Worm (Caenorhabditis elegans) whole organism, L3 larva: ENCODE data around the gene Y50D4A.6.

Experiments
- R02D3.7 ChIP-seq: fragments of 150-350 bp; optimal IDR thresholded peaks from 2 replicates; lab custom pipeline; 2014; ENCODE audit warnings: missing biosample characterization, missing genetic modification characterization
- ZK546.5 ChIP-seq: sonication (generic microtip); optimal IDR thresholded peaks from 2 replicates; lab custom pipeline; 2017; ENCODE audit warnings: missing biosample characterization, missing genetic modification characterization
- aly-2 ChIP-seq: fragments of 150-350 bp; optimal IDR thresholded peaks from 2 replicates; lab custom pipeline; 2014; ENCODE audit warnings: missing biosample characterization, missing genetic modification characterization
- ama-1 ChIP-seq: fragments of 150-350 bp; optimal IDR thresholded peaks from 2 replicates; lab custom pipeline; 2018
- ceh-16 ChIP-seq: sonication (generic microtip); optimal IDR thresholded peaks from 2 replicates; lab custom pipeline; 2017; ENCODE audit warnings: missing biosample characterization, missing genetic modification characterization
- ceh-28 ChIP-seq: fragments of 150-350 bp; optimal IDR thresholded peaks from 2 replicates; lab custom pipeline; 2014; ENCODE audit warnings: missing biosample characterization, missing genetic modification reagents, missing genetic modification characterization
- ceh-82 ChIP-seq: fragments of 150-350 bp; optimal IDR thresholded peaks from 2 replicates; lab custom pipeline; 2014; ENCODE audit warnings: missing biosample characterization, missing genetic modification characterization
- ceh-9 ChIP-seq: sonication (generic microtip); optimal IDR thresholded peaks from 2 replicates; lab custom pipeline; 2018; ENCODE audit warnings: missing biosample characterization, missing genetic modification characterization
- daf-12 ChIP-seq: fragments of 150-350 bp; optimal IDR thresholded peaks from 2 replicates; lab custom pipeline; 2014; ENCODE audit warnings: missing biosample characterization, missing genetic modification reagents, missing genetic modification characterization
- egl-27 ChIP-seq: sonication (generic microtip); optimal IDR thresholded peaks from 4 replicates; lab custom pipeline; 2017; ENCODE audit warnings: missing biosample characterization, missing genetic modification reagents, missing genetic modification characterization
- egl-5 ChIP-seq: fragments of 150-350 bp; optimal IDR thresholded peaks from 2 replicates; lab custom pipeline; 2017; ENCODE audit warnings: missing biosample characterization, missing genetic modification reagents, missing genetic modification characterization, inconsistent platforms
- elt-1 ChIP-seq: fragments of 150-350 bp; optimal IDR thresholded peaks from 2 replicates; lab custom pipeline; 2014; ENCODE audit warnings: missing biosample characterization, missing genetic modification characterization
- elt-2 ChIP-seq: sonication (generic microtip); optimal IDR thresholded peaks from 2 replicates; lab custom pipeline; 2016; ENCODE audit warnings: missing genetic modification reagents, mild to moderate bottlenecking, missing genetic modification characterization, missing compliant biosample characterization
- elt-3 ChIP-seq, 3 experiments: fragments of 150-350 bp in 1 of 3; sonication (generic microtip) in 2 of 3; optimal IDR thresholded peaks; 2 replicates in 2 of 3; 4 replicates in 1 of 3; lab custom pipeline; 2014 to 2017; ENCODE audit warnings: missing biosample characterization in 3 of 3, missing genetic modification characterization in 3 of 3
- eor-1 ChIP-seq, 2 experiments: fragments of 150-350 bp; optimal IDR thresholded peaks; 2 replicates each; lab custom pipeline; 2014 to 2018; ENCODE audit warnings: missing biosample characterization in 2 of 2, missing genetic modification characterization in 2 of 2
- fkh-10 ChIP-seq: sonication (generic microtip); optimal IDR thresholded peaks from 2 replicates; lab custom pipeline; 2017; ENCODE audit warnings: missing biosample characterization, missing genetic modification reagents, missing genetic modification characterization
- fkh-2 ChIP-seq: fragments of 150-350 bp; optimal IDR thresholded peaks from 2 replicates; lab custom pipeline; 2014; ENCODE audit warnings: missing biosample characterization, missing genetic modification reagents, missing genetic modification characterization
- fos-1 ChIP-seq: fragments of 150-350 bp; optimal IDR thresholded peaks from 2 replicates; lab custom pipeline; 2014; ENCODE audit warnings: missing biosample characterization, missing genetic modification characterization
- hmg-11 ChIP-seq: sonication (generic microtip); optimal IDR thresholded peaks from 2 replicates; lab custom pipeline; 2016; ENCODE audit warnings: missing genetic modification characterization, missing compliant biosample characterization
- jun-1 ChIP-seq: fragments of 150-350 bp; optimal IDR thresholded peaks from 2 replicates; lab custom pipeline; 2014; ENCODE audit warnings: missing biosample characterization, missing genetic modification reagents, missing genetic modification characterization
- lin-15B ChIP-seq: fragments of 150-350 bp; optimal IDR thresholded peaks from 2 replicates; lab custom pipeline; 2014; ENCODE audit warnings: missing biosample characterization, missing genetic modification characterization
- lin-39 ChIP-seq: fragments of 150-350 bp; optimal IDR thresholded peaks from 2 replicates; lab custom pipeline; 2018; ENCODE audit warnings: missing biosample characterization, missing genetic modification reagents, missing genetic modification characterization
- lsy-12 ChIP-seq: sonication (generic microtip); optimal IDR thresholded peaks from 2 replicates; lab custom pipeline; 2016; ENCODE audit warnings: mild to moderate bottlenecking, missing genetic modification characterization, missing compliant biosample characterization
- mdl-1 ChIP-seq: fragments of 150-350 bp; optimal IDR thresholded peaks from 2 replicates; lab custom pipeline; 2014; ENCODE audit warnings: missing biosample characterization, missing genetic modification characterization
- mml-1 ChIP-seq: fragments of 150-350 bp; sonication (generic microtip); optimal IDR thresholded peaks from 3 replicates; lab custom pipeline; 2014; ENCODE audit warnings: missing biosample characterization, missing genetic modification characterization
- nfya-1 ChIP-seq: sonication (generic microtip); optimal IDR thresholded peaks from 2 replicates; lab custom pipeline; 2017; ENCODE audit warnings: missing genetic modification characterization, mild to moderate bottlenecking, missing compliant biosample characterization, antibody characterized with exemption, moderate library complexity; ENCODE audit not compliant: insufficient read depth
- nhr-11 ChIP-seq: fragments of 150-350 bp; optimal IDR thresholded peaks from 2 replicates; lab custom pipeline; 2014; ENCODE audit warnings: missing biosample characterization, missing genetic modification characterization
- nhr-12 ChIP-seq: fragments of 150-350 bp; optimal IDR thresholded peaks from 2 replicates; lab custom pipeline; 2014; ENCODE audit warnings: missing biosample characterization, missing genetic modification characterization
- nhr-23 ChIP-seq: fragments of 150-350 bp; optimal IDR thresholded peaks from 2 replicates; lab custom pipeline; 2014; ENCODE audit warnings: missing biosample characterization, missing genetic modification reagents, missing genetic modification characterization
- nhr-237 ChIP-seq: fragments of 150-350 bp; optimal IDR thresholded peaks from 2 replicates; lab custom pipeline; 2014; ENCODE audit warnings: missing biosample characterization, missing genetic modification characterization
- nhr-25 ChIP-seq: sonication (generic microtip); optimal IDR thresholded peaks from 2 replicates; lab custom pipeline; 2017; ENCODE audit warnings: missing biosample characterization, missing genetic modification characterization
- nhr-28 ChIP-seq: fragments of 150-350 bp; optimal IDR thresholded peaks from 2 replicates; lab custom pipeline; 2014; ENCODE audit warnings: missing biosample characterization, missing genetic modification characterization
- nhr-43 ChIP-seq: sonication (generic microtip); optimal IDR thresholded peaks from 2 replicates; lab custom pipeline; 2016; ENCODE audit warnings: mild to moderate bottlenecking, missing genetic modification characterization, missing compliant biosample characterization; ENCODE audit not compliant: poor library complexity, severe bottlenecking
- nhr-67 ChIP-seq: fragments of 150-350 bp; optimal IDR thresholded peaks from 2 replicates; lab custom pipeline; 2014; ENCODE audit warnings: missing biosample characterization, missing genetic modification characterization
- nhr-76 ChIP-seq: fragments of 150-350 bp; sonication (generic microtip); optimal IDR thresholded peaks from 5 replicates; lab custom pipeline; 2014; ENCODE audit warnings: missing biosample characterization, missing genetic modification characterization
- nhr-77 ChIP-seq: fragments of 150-350 bp; optimal IDR thresholded peaks from 2 replicates; lab custom pipeline; 2014; ENCODE audit warnings: missing biosample characterization, missing genetic modification characterization
- pha-4 ChIP-seq: fragments of 150-350 bp; optimal IDR thresholded peaks from 2 replicates; lab custom pipeline; 2014; ENCODE audit warnings: missing biosample characterization, missing genetic modification reagents, missing genetic modification characterization
- pqm-1 ChIP-seq: fragments of 150-350 bp; optimal IDR thresholded peaks from 2 replicates; lab custom pipeline; 2017; ENCODE audit warnings: missing biosample characterization, missing genetic modification characterization, inconsistent platforms
- sea-2 ChIP-seq: fragments of 150-350 bp; sonication (generic microtip); optimal IDR thresholded peaks from 4 replicates; lab custom pipeline; 2014; ENCODE audit warnings: missing biosample characterization, missing genetic modification reagents, missing genetic modification characterization
- skn-1 ChIP-seq: fragments of 150-350 bp; optimal IDR thresholded peaks from 2 replicates; lab custom pipeline; 2014; ENCODE audit warnings: missing biosample characterization, missing genetic modification characterization
- snpc-4 ChIP-seq: fragments of 150-350 bp; optimal IDR thresholded peaks from 2 replicates; lab custom pipeline; 2014; ENCODE audit warnings: missing biosample characterization, missing genetic modification characterization
- tbx-2 ChIP-seq: sonication (generic microtip); optimal IDR thresholded peaks from 2 replicates; lab custom pipeline; 2016; ENCODE audit warnings: mild to moderate bottlenecking, missing genetic modification characterization, missing compliant biosample characterization
- unc-39 ChIP-seq: sonication (generic microtip); optimal IDR thresholded peaks from 4 replicates; lab custom pipeline; 2017; ENCODE audit warnings: missing biosample characterization, missing genetic modification characterization
- unc-62 ChIP-seq: fragments of 150-350 bp; sonication (generic microtip); optimal IDR thresholded peaks from 4 replicates; lab custom pipeline; 2014; ENCODE audit warnings: missing biosample characterization, missing genetic modification reagents, missing genetic modification characterization
- zag-1 ChIP-seq: fragments of 150-350 bp; optimal IDR thresholded peaks from 2 replicates; lab custom pipeline; 2014; ENCODE audit warnings: missing biosample characterization, missing genetic modification characterization
- ztf-11 ChIP-seq: fragments of 150-350 bp; optimal IDR thresholded peaks from 2 replicates; lab custom pipeline; 2014; ENCODE audit warnings: missing biosample characterization, missing genetic modification characterization
- ztf-4 ChIP-seq: fragments of 150-350 bp; optimal IDR thresholded peaks from 2 replicates; lab custom pipeline; 2014; ENCODE audit warnings: missing biosample characterization, missing genetic modification characterization

Gene Y50D4A.6

DNA sequence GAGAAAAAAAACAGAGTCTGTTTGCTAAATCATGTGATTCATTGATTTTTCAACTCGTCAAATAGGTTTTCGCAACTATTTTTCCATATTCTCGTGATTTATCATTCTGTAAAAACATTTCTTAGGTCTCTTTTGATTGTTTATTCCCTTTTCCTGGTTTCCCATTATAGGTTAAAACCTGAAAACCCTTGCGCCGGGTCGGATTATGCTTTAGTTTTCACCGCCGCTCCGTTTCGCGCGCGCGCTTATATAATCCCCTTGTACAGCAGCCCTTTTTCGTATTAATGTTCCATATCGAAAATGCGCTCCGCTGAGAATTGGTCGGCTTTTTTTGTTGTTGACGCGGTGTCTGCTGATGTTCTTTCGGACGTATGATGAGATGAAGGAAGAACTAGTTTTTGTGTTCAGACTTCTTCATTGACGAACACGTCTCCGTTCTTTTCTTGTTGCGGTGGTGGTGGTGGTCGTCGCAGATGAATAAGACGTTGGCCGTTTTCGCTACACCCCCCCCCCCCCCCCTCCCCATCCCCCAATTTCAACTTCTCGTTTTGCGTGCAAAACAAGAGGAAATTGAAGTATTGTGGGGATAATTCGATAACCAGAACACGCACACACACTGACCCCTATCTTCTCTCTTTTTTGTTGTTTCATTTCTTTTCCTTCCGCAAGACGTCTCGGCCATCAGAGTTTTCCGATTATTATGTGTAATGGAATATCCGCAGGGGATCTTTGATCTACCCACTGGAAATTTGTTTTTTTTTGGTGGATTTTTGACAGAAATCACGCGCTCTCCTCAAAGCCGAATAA lies 44.4 kb downstream of the Y50D4A.6 start:
- TF ChIP-seq nhr-43 (tag; lab: Kevin White, UChicago), result peak; percentile 42
- no peak for TF ChIP-seq unc-39 (tag; lab: Kevin White, UChicago)
- peak; percentile 19 for TF ChIP-seq snpc-4 (tag; lab: Kevin White, UChicago)
- TF ChIP-seq nhr-23 (tag; lab: Kevin White, UChicago), result peak; percentile 85
- TF ChIP-seq ceh-9 (tag; lab: Kevin White, UChicago), result no peak
- peak; percentile 75 for TF ChIP-seq ama-1
- peak; percentile 42 for TF ChIP-seq lin-15B (tag; lab: Kevin White, UChicago)
- TF ChIP-seq ceh-82 (tag; lab: Kevin White, UChicago), result no peak
- peak; percentile 46 for TF ChIP-seq nhr-25 (tag; lab: Kevin White, UChicago)
- TF ChIP-seq, all 47 proteins: peak for 6

DNA sequence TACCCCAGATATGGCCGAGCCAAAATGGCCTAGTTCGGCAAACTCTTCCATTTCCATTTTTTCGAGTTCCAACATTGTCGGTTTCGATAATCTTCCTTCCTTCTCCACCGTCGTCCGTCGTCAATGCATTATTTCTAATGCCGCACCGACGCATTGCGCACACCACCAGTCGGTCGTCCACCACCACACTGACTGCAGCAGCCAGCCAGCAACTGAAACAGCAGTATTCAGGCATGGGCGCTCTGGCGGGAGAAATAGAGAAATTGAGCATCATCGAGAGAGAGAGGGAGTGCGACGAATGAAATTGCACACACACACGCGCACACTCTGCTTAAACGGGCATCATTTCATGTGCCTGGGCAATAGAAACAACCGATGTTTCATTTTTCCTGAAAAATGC lies 45.1 kb downstream of the Y50D4A.6 start:
- TF ChIP-seq elt-2 (tag; lab: Kevin White, UChicago) (peak; percentile 50), unc-62 (GFP tag; lab: Kevin White, UChicago) (no peak), pha-4 (tag; lab: Kevin White, UChicago) (no peak), ZK546.5 (tag; lab: Kevin White, UChicago) (no peak), nhr-237 (tag; lab: Kevin White, UChicago) (no peak), ceh-82 (tag; lab: Kevin White, UChicago) (no peak), nhr-77 (tag; lab: Kevin White, UChicago) (no peak), egl-27 (tag; lab: Kevin White, UChicago) (peak; percentile 14), nfya-1 (tag; lab: Kevin White, UChicago) (peak; percentile 78), elt-3 (tag; optimal IDR thresholded peaks at IDR 0.05; lab: Kevin White, UChicago) (no peak), zag-1 (no peak), fos-1 (tag; lab: Kevin White, UChicago) (no peak), egl-5 (tag; lab: Kevin White, UChicago) (no peak), nhr-11 (tag; lab: Kevin White, UChicago) (no peak), sea-2 (no peak), ztf-11 (tag; lab: Kevin White, UChicago) (no peak), lin-15B (tag; lab: Kevin White, UChicago) (peak; percentile 35), eor-1 (tag; optimal IDR thresholded peaks at IDR 0.05; lab: Kevin White, UChicago) (no peak), jun-1 (tag; lab: Kevin White, UChicago) (no peak), ceh-9 (tag; lab: Kevin White, UChicago) (no peak), ama-1 (peak; percentile 59), unc-39 (tag; lab: Kevin White, UChicago) (no peak), ceh-28 (tag; lab: Kevin White, UChicago) (no peak), mml-1 (tag; lab: Kevin White, UChicago) (no peak), tbx-2 (tag; lab: Kevin White, UChicago) (peak; percentile 27), fkh-10 (no peak), elt-1 (tag; lab: Kevin White, UChicago) (no peak), ceh-16 (tag; lab: Kevin White, UChicago) (no peak), hmg-11 (tag; lab: Kevin White, UChicago) (no peak), skn-1 (tag; lab: Kevin White, UChicago) (no peak), nhr-28 (no peak), lsy-12 (no peak), ztf-4 (no peak), nhr-23 (tag; lab: Kevin White, UChicago) (no peak), snpc-4 (tag; lab: Kevin White, UChicago) (peak; percentile 52), fkh-2 (tag; lab: Kevin White, UChicago) (no peak), nhr-25 (tag; lab: Kevin White, UChicago) (no peak), nhr-76 (tag; lab: Kevin White, UChicago) (no peak), nhr-67 (tag; lab: Kevin White, UChicago) (no peak), nhr-12 (no peak), R02D3.7 (tag; lab: Kevin White, UChicago) (no peak), aly-2 (no peak), daf-12 (tag; lab: Kevin White, UChicago) (no peak), mdl-1 (tag; lab: Kevin White, UChicago) (peak; percentile 47), nhr-43 (tag; lab: Kevin White, UChicago) (no peak), lin-39 (tag; lab: Kevin White, UChicago) (peak; percentile 85), pqm-1 (tag; lab: Kevin White, UChicago) (peak; percentile 14)
